Worm (Caenorhabditis elegans) whole organism, L2 larva: ENCODE data around the gene mrpl-21.

Experiments used
- C34F6.9 ChIP-seq: fragments of 150-350 bp; optimal IDR thresholded peaks from 2 replicates; lab custom pipeline; 2014; ENCODE audit warnings: missing biosample characterization, missing genetic modification characterization
- ama-1 ChIP-seq: fragments of 150-350 bp; optimal IDR thresholded peaks from 2 replicates; lab custom pipeline; 2018; ENCODE audit warnings: inconsistent platforms
- elt-1 ChIP-seq: fragments of 150-350 bp; optimal IDR thresholded peaks from 2 replicates; lab custom pipeline; 2014; ENCODE audit warnings: missing biosample characterization, missing genetic modification characterization
- elt-3 ChIP-seq: sonication (generic microtip); optimal IDR thresholded peaks from 2 replicates; lab custom pipeline; 2017; ENCODE audit warnings: missing biosample characterization, missing genetic modification characterization
- nhr-25 ChIP-seq: fragments of 150-350 bp; sonication (generic microtip); optimal IDR thresholded peaks from 3 replicates; lab custom pipeline; 2014; ENCODE audit warnings: missing biosample characterization, missing genetic modification characterization

- TF ChIP-seq elt-1 (tag; lab: Kevin White, UChicago) (no peak), ama-1 (lab: Kevin White, UChicago) (no peak), nhr-25 (tag; lab: Kevin White, UChicago) (no peak), elt-3 (tag; lab: Kevin White, UChicago) (no peak), C34F6.9 (tag; lab: Kevin White, UChicago) (no peak)
These were observed 32.7 kb downstream of the mrpl-21 start for ce11 chrIII:4210661-4211060.
